Fruit fly (Drosophila melanogaster) Kc167 (cell line): Measurements from ENCODE around the gene Mtch.

ENCODE experiments used
- psq ChIP-seq: fragments of >200 bp; optimal IDR thresholded peaks from 2 replicates; lab custom pipeline; 2017; ENCODE audit warnings: missing external identifiers
- ttk ChIP-seq: sonication (Bioruptor generic); optimal IDR thresholded peaks from 2 replicates; lab custom pipeline; 2017; ENCODE audit warnings: missing external identifiers

DNA sequence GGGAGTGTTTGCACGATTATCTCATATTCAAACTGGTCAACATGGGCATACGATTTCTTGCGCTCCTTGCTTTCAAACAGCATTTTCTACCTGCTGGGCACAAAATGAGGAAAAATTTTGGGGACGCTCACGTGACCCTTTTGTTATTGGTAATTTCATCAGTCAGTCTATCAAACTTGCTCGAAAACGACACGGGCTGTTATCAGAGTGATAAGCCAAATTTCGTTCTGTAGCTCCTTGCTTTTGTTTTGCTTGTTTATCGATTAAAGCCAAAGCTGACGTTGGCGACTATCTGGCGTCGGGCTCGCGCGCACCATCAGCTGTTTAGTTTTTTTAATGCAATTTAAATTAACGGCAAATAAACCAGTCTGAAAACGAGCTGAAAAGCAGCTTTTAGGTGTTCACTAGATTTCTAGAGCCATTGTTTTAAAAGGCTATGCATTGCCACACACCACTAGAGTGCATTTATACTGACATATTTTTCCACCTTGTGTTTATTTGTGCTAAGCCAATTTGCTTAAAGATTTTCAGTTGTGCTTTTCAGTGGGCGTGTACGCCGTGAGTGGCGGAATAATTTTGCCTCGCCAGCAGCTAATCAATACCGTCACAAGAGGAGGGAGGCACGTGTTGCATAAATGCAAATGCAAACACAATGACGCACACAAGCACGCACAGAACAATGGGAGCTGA, 47.7 kb upstream of the Mtch start:
- TF ChIP-seq ttk (lab: Kevin White, UChicago) (no peak), psq (no peak)
